Worm (Caenorhabditis elegans) whole organism, L4 larva: Measurements from ENCODE around the gene hlh-27.

Experiments
- ama-1 ChIP-seq: fragments of 150-350 bp; optimal IDR thresholded peaks from 2 replicates; lab custom pipeline; 2014; ENCODE audit warnings: inconsistent platforms, mixed read lengths
- egl-27 ChIP-seq: sonication (generic microtip); optimal IDR thresholded peaks from 3 replicates; lab custom pipeline; 2017; ENCODE audit warnings: missing biosample characterization, missing genetic modification reagents, missing genetic modification characterization
- hlh-11 ChIP-seq: fragments of 200-800 bp; sonication (Bioruptor generic); optimal IDR thresholded peaks from 2 replicates; lab custom pipeline; 2018; ENCODE audit warnings: mild to moderate bottlenecking, missing genetic modification characterization, missing compliant biosample characterization
- nhr-11 ChIP-seq: fragments of 150-350 bp; optimal IDR thresholded peaks from 2 replicates; lab custom pipeline; 2014; ENCODE audit warnings: missing biosample characterization, missing genetic modification characterization
- nhr-237 ChIP-seq: sonication (generic microtip); optimal IDR thresholded peaks from 2 replicates; lab custom pipeline; 2017; ENCODE audit warnings: missing biosample characterization, missing genetic modification characterization
- pha-4 ChIP-seq, 2 experiments: fragments of 150-350 bp in 1 of 2; fragments of 200-800 bp in 1 of 2; sonication (Bioruptor generic) in 1 of 2; IDR thresholded peaks in 1 of 2; optimal IDR thresholded peaks in 1 of 2; 2 replicates each; pipeline versions ENCODE4 v1.3.6 to Lab custom; 2014 to 2022; ENCODE audit warnings: missing genetic modification characterization in 2 of 2, missing genetic modification reagents in 2 of 2, missing biosample characterization in 1 of 2, missing compliant biosample characterization in 1 of 2
- ztf-11 ChIP-seq: fragments of 150-350 bp; optimal IDR thresholded peaks from 2 replicates; lab custom pipeline; 2014; ENCODE audit warnings: missing biosample characterization, missing genetic modification characterization

DNA sequence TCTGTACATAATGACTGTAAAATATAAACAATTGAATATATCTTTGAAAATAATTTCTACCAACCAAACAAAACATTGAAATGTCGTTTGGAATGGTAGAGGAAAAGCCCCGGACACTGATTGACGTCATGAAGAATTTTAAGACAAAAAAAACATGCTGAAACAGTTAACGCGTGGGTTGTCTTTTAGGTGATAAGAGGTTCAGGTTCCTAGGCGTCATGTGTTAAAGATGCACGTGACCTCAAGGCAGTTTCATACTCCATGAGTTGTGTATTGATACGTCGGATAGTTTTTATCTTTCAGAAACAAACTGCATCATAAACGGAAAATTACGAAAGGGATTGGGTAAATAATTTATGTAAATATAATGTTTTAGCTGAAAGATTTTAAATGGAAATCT, 17.1 kb upstream of the hlh-27 start:
- TF ChIP-seq ztf-11 (no peak), pha-4 (GFP tag; IDR thresholded peaks at IDR 0.05; lab: Robert Waterston, UW) (no peak), pha-4 (tag; optimal IDR thresholded peaks at IDR 0.05; lab: Kevin White, UChicago) (no peak), nhr-11 (tag; lab: Kevin White, UChicago) (no peak), ama-1 (lab: Kevin White, UChicago) (no peak), nhr-237 (no peak), hlh-11 (tag; lab: Kevin White, UChicago) (peak; percentile 48), egl-27 (tag; lab: Kevin White, UChicago) (no peak)
